Worm (Caenorhabditis elegans) whole organism, young adult: ENCODE data around the gene best-2.

Experiments
- ama-1 ChIP-seq, 3 experiments: fragments of 150-350 bp in 1 of 3; sonication (generic microtip) in 2 of 3; optimal IDR thresholded peaks; 2 replicates each; lab custom pipeline; 2014 to 2018; ENCODE audit warnings: missing biosample characterization in 2 of 3, missing genetic modification characterization in 2 of 3, missing genetic modification reagents in 2 of 3
- gei-17 ChIP-seq: fragments of 200-800 bp; sonication (Bioruptor generic); optimal IDR thresholded peaks from 2 replicates; lab custom pipeline; 2018; ENCODE audit warnings: mild to moderate bottlenecking, missing genetic modification characterization, missing compliant biosample characterization
- sea-2 ChIP-seq: fragments of 200-800 bp; sonication (Bioruptor generic); IDR thresholded peaks from 2 replicates; pipeline ENCODE4 v1.3.6; 2022; ENCODE audit warnings: missing genetic modification characterization, missing compliant biosample characterization

DNA sequence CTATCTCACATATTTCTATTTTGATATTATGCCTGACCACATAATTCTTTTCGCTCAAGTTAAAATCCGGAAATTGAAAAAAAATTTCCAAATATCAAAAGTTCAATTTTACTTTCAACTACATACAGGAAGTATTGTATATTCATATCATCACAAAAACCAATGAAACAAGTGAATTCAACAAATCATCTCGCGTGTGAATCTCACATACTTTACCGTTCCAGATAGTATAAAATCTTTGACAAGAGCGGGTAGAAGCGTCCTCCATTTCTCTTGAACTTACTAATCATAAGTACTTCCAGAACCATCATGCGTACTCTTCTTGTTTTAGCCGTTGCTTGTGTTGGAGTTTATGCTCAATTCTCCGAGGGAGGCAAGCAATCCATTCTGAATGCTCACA is 41.4 kb downstream of the best-2 start, which contains the start of gene scl-8:
- TF ChIP-seq sea-2 (GFP tag; lab: Robert Waterston, UW): no peak
- no peak for TF ChIP-seq gei-17 (GFP tag; lab: Kevin White, UChicago)
- TF ChIP-seq ama-1 (optimal IDR thresholded peaks at IDR 0.05; lab: Kevin White, UChicago): no peak
- TF ChIP-seq ama-1 (GFP tag; optimal IDR thresholded peaks at IDR 0.05; lab: Kevin White, UChicago): no peak
